Worm (Caenorhabditis elegans): Measurements from ENCODE around the gene T05C12.9.

The T05C12.9 gene

ce11 chrII:8173449-8173848 lies 19.6 kb downstream of the T05C12.9 start, which contains the start of the genes decr-1.3 and T05C12.1:
TSS of gene decr-1.3 (minus strand) at chrII:8173549.
TSS of gene T05C12.1 (plus strand) at chrII:8173680.
- TF ChIP-seq tab-1 (GFP tag; IDR thresholded peaks at IDR 0.05) (no peak), ztf-23 (GFP tag; IDR thresholded peaks at IDR 0.05) (no peak), T22C8.4 (GFP tag; IDR thresholded peaks at IDR 0.05) (no peak), ref-1 (GFP tag; conservative IDR thresholded peaks at IDR 0.05) (no peak), cog-1 (tag; optimal IDR thresholded peaks at IDR 0.05) (no peak), flt-1 (GFP tag; IDR thresholded peaks at IDR 0.05) (no peak), klf-2 (GFP tag; conservative IDR thresholded peaks at IDR 0.05) (no peak), ztf-29 (GFP tag; IDR thresholded peaks at IDR 0.05) (no peak), med-1 (GFP tag; optimal IDR thresholded peaks at IDR 0.05; ENCODE audit: insufficient read depth) (no peak)

ce11 chrII:8170374-8170773 lies 22.7 kb downstream of the T05C12.9 start, which contains the start of gene T05C12.11:
TSS of gene T05C12.11 (minus strand) at chrII:8170474.
- no peak for TF ChIP-seq flt-1 (GFP tag; IDR thresholded peaks at IDR 0.05)

ce11 chrII:8169283-8169682 lies 23.7 kb downstream of the T05C12.9 start, which contains the start of gene T05C12.15:
TSS of gene T05C12.15 (plus strand) at chrII:8169583.
- no peak for TF ChIP-seq flt-1 (GFP tag; IDR thresholded peaks at IDR 0.05)
- no peak for TF ChIP-seq T22C8.4 (GFP tag; IDR thresholded peaks at IDR 0.05)

- TF ChIP-seq ztf-29 (GFP tag; IDR thresholded peaks at IDR 0.05): no peak
- no peak for TF ChIP-seq ref-1 (GFP tag; conservative IDR thresholded peaks at IDR 0.05)
- no peak for TF ChIP-seq T22C8.4 (GFP tag; IDR thresholded peaks at IDR 0.05)
- TF ChIP-seq flt-1 (GFP tag; IDR thresholded peaks at IDR 0.05): no peak
- no peak for TF ChIP-seq cog-1 (tag; optimal IDR thresholded peaks at IDR 0.05)
- TF ChIP-seq klf-2 (GFP tag; conservative IDR thresholded peaks at IDR 0.05): no peak
- TF ChIP-seq med-1 (GFP tag; optimal IDR thresholded peaks at IDR 0.05; ENCODE audit: insufficient read depth): no peak
- no peak for TF ChIP-seq tab-1 (GFP tag; IDR thresholded peaks at IDR 0.05)
- no peak for TF ChIP-seq ztf-23 (GFP tag; IDR thresholded peaks at IDR 0.05)
These were observed 30.8 kb downstream of the T05C12.9 start, which contains the start of the genes emb-27 and rrf-3 for ce11 chrII:8162120-8162648. TSS of gene emb-27 (minus strand) at chrII:8162170. TSS of gene rrf-3 (plus strand) at chrII:8162465.

- TF ChIP-seq ref-1 (GFP tag; conservative IDR thresholded peaks at IDR 0.05) (no peak), flt-1 (GFP tag; IDR thresholded peaks at IDR 0.05) (no peak), ztf-29 (GFP tag; IDR thresholded peaks at IDR 0.05) (no peak), T22C8.4 (GFP tag; IDR thresholded peaks at IDR 0.05) (no peak)
These were observed 32.1 kb downstream of the T05C12.9 start for ce11 chrII:8160916-8161315.

ce11 chrII:8157991-8158390 lies 35.0 kb downstream of the T05C12.9 start, which contains the start of gene pch-2:
TSS of gene pch-2 (plus strand) at chrII:8158349.
- TF ChIP-seq flt-1 (GFP tag; IDR thresholded peaks at IDR 0.05) (no peak), ztf-29 (GFP tag; IDR thresholded peaks at IDR 0.05) (no peak), tab-1 (GFP tag; IDR thresholded peaks at IDR 0.05) (no peak), ref-1 (GFP tag; conservative IDR thresholded peaks at IDR 0.05) (no peak), med-1 (GFP tag; optimal IDR thresholded peaks at IDR 0.05; ENCODE audit: insufficient read depth) (no peak), T22C8.4 (GFP tag; IDR thresholded peaks at IDR 0.05) (no peak), cog-1 (tag; optimal IDR thresholded peaks at IDR 0.05) (no peak), ztf-23 (GFP tag; IDR thresholded peaks at IDR 0.05) (no peak), klf-2 (GFP tag; conservative IDR thresholded peaks at IDR 0.05) (no peak)

ce11 chrII:8156845-8157373 lies 36.1 kb downstream of the T05C12.9 start, which contains the start of the genes tub-1 and tmem-138:
TSS of gene tub-1 (minus strand) at chrII:8156945.
TSS of gene tmem-138 (plus strand) at chrII:8157323.
- no peak for TF ChIP-seq klf-2 (GFP tag; conservative IDR thresholded peaks at IDR 0.05)
- TF ChIP-seq med-1 (GFP tag; optimal IDR thresholded peaks at IDR 0.05; ENCODE audit: insufficient read depth): no peak
- TF ChIP-seq ztf-29 (GFP tag; IDR thresholded peaks at IDR 0.05): no peak
- no peak for TF ChIP-seq ztf-23 (GFP tag; IDR thresholded peaks at IDR 0.05)
- TF ChIP-seq ref-1 (GFP tag; conservative IDR thresholded peaks at IDR 0.05): no peak
- no peak for TF ChIP-seq cog-1 (tag; optimal IDR thresholded peaks at IDR 0.05)
- no peak for TF ChIP-seq tab-1 (GFP tag; IDR thresholded peaks at IDR 0.05)
- no peak for TF ChIP-seq T22C8.4 (GFP tag; IDR thresholded peaks at IDR 0.05)
- TF ChIP-seq flt-1 (GFP tag; IDR thresholded peaks at IDR 0.05): no peak

ce11 chrII:8152711-8153325 lies 40.2 kb downstream of the T05C12.9 start:
- TF ChIP-seq klf-2 (GFP tag; conservative IDR thresholded peaks at IDR 0.05): no peak

- TF ChIP-seq T22C8.4 (GFP tag; IDR thresholded peaks at IDR 0.05): no peak
- no peak for TF ChIP-seq flt-1 (GFP tag; IDR thresholded peaks at IDR 0.05)
- TF ChIP-seq ztf-23 (GFP tag; IDR thresholded peaks at IDR 0.05): no peak
- no peak for TF ChIP-seq med-1 (GFP tag; optimal IDR thresholded peaks at IDR 0.05; ENCODE audit: insufficient read depth)
- no peak for TF ChIP-seq tab-1 (GFP tag; IDR thresholded peaks at IDR 0.05)
- no peak for TF ChIP-seq ref-1 (GFP tag; conservative IDR thresholded peaks at IDR 0.05)
- TF ChIP-seq ztf-29 (GFP tag; IDR thresholded peaks at IDR 0.05): no peak
- no peak for TF ChIP-seq klf-2 (GFP tag; conservative IDR thresholded peaks at IDR 0.05)
- no peak for TF ChIP-seq cog-1 (tag; optimal IDR thresholded peaks at IDR 0.05)
These were observed 43.1 kb downstream of the T05C12.9 start, which contains the start of gene F10B5.3 for ce11 chrII:8149930-8150329. TSS of gene F10B5.3 (minus strand) at chrII:8150030.

ce11 chrII:8144543-8144942 lies 48.5 kb downstream of the T05C12.9 start, which contains the start of gene F10B5.2:
TSS of gene F10B5.2 (plus strand) at chrII:8144762.
- TF ChIP-seq ztf-29 (GFP tag; IDR thresholded peaks at IDR 0.05) (no peak), med-1 (GFP tag; optimal IDR thresholded peaks at IDR 0.05; ENCODE audit: insufficient read depth) (no peak), cog-1 (tag; optimal IDR thresholded peaks at IDR 0.05) (no peak), T22C8.4 (GFP tag; IDR thresholded peaks at IDR 0.05) (no peak), flt-1 (GFP tag; IDR thresholded peaks at IDR 0.05) (no peak), ztf-23 (GFP tag; IDR thresholded peaks at IDR 0.05) (no peak), tab-1 (GFP tag; IDR thresholded peaks at IDR 0.05) (no peak), klf-2 (GFP tag; conservative IDR thresholded peaks at IDR 0.05) (no peak), ref-1 (GFP tag; conservative IDR thresholded peaks at IDR 0.05) (no peak)

All from whole organism, midembryonic.